Worm (Caenorhabditis elegans) whole organism, early embryonic: ENCODE data around the gene R09H10.2.

ENCODE experiments used
- flt-1 ChIP-seq: fragments of 200-800 bp; sonication (Bioruptor generic); IDR thresholded peaks from 2 replicates; pipeline ENCODE4 v1.3.6; 2022; ENCODE audit warnings: missing genetic modification characterization, missing compliant biosample characterization
- tra-4 ChIP-seq: sonication (generic microtip); optimal IDR thresholded peaks from 2 replicates; lab custom pipeline; 2017; ENCODE audit warnings: missing genetic modification characterization, missing compliant biosample characterization

- no peak for TF ChIP-seq tra-4 (tag; lab: Kevin White, UChicago)
- no peak for TF ChIP-seq flt-1 (GFP tag; lab: Robert Waterston, UW)
These were observed 28.3 kb upstream of the R09H10.2 start for ce11 chrIV:10574471-10574870.
